Worm (Caenorhabditis elegans): ENCODE data around the gene K03H9.3.
A peak's percentile ranks its signal among the peaks of the same experiment; 100 is the strongest.

K03H9.3 gene

ce11 chrII:6422812-6423211 lies at the start of gene K03H9.3:
K03H9.3 (plus strand) TSS chrII:6423112.
- no peak for TF ChIP-seq nhr-237 (tag; optimal IDR thresholded peaks at IDR 0.05)
- no peak for TF ChIP-seq ama-1 (optimal IDR thresholded peaks at IDR 0.05)
- TF ChIP-seq unc-62 (GFP tag; optimal IDR thresholded peaks at IDR 0.05), result no peak
- TF ChIP-seq sem-4 (tag; optimal IDR thresholded peaks at IDR 0.05), result no peak
- no peak for TF ChIP-seq ceh-16 (tag; optimal IDR thresholded peaks at IDR 0.05)
- TF ChIP-seq ceh-82 (tag; optimal IDR thresholded peaks at IDR 0.05), result no peak
- no peak for TF ChIP-seq unc-39 (tag; optimal IDR thresholded peaks at IDR 0.05)
- no peak for TF ChIP-seq elt-1 (tag; optimal IDR thresholded peaks at IDR 0.05)
- TF ChIP-seq fos-1 (tag; optimal IDR thresholded peaks at IDR 0.05), result no peak
- no peak for TF ChIP-seq snpc-4 (tag; optimal IDR thresholded peaks at IDR 0.05)
- TF ChIP-seq nhr-25 (tag; optimal IDR thresholded peaks at IDR 0.05), result no peak
- no peak for TF ChIP-seq nhr-23 (tag; optimal IDR thresholded peaks at IDR 0.05)
- TF ChIP-seq F13H6.1 (tag; optimal IDR thresholded peaks at IDR 0.05), result no peak
- no peak for TF ChIP-seq lsy-2 (tag; optimal IDR thresholded peaks at IDR 0.05)
- TF ChIP-seq Y55F3AM.14 (GFP tag; optimal IDR thresholded peaks at IDR 0.05), result no peak

DNA sequence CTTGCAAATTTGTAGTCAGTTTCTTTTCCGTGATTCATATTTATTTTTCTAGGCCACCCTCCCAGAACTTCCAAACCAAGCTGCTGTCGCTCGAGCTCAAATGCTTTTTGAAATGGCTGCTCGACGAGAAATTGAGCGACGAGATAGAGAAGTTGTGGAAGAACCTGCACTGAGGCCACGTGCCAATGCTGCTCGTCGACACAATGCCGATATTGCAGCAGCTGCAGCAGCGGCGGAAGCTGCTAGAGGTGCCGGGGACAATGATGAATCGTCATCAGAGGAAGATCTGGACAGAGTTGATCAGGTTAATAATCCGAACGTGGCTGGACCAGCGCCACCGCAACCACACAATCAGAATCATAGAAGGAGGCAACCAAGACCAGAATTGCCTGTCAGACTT lies 49.6 kb upstream of the K03H9.3 start:
- TF ChIP-seq unc-55 (GFP tag; optimal IDR thresholded peaks at IDR 0.05) (no peak), nhr-21 (tag; optimal IDR thresholded peaks at IDR 0.05) (no peak), elt-3 (tag; optimal IDR thresholded peaks at IDR 0.05) (no peak)

ce11 chrII:6374646-6375045 lies 48.3 kb upstream of the K03H9.3 start:
- no peak for TF ChIP-seq nhr-23 (tag; optimal IDR thresholded peaks at IDR 0.05)
- no peak for TF ChIP-seq elt-3 (tag; optimal IDR thresholded peaks at IDR 0.05)
- no peak for TF ChIP-seq mbf-1 (tag; optimal IDR thresholded peaks at IDR 0.05)
- TF ChIP-seq unc-62 (GFP tag; optimal IDR thresholded peaks at IDR 0.05), result no peak
- peak; percentile 40 for TF ChIP-seq crh-2 (tag; optimal IDR thresholded peaks at IDR 0.05)
- TF ChIP-seq nhr-12 (tag; optimal IDR thresholded peaks at IDR 0.05), result no peak
- no peak for TF ChIP-seq lin-13 (GFP tag; optimal IDR thresholded peaks at IDR 0.05)
- no peak for TF ChIP-seq dmd-4 (tag; optimal IDR thresholded peaks at IDR 0.05)
- no peak for TF ChIP-seq nhr-21 (tag; optimal IDR thresholded peaks at IDR 0.05)
- no peak for TF ChIP-seq mab-5 (tag; optimal IDR thresholded peaks at IDR 0.05)
- no peak for TF ChIP-seq unc-55 (GFP tag; optimal IDR thresholded peaks at IDR 0.05)
- no peak for TF ChIP-seq R02D3.7 (tag; optimal IDR thresholded peaks at IDR 0.05)
- TF ChIP-seq ztf-4 (tag; optimal IDR thresholded peaks at IDR 0.05), result no peak
- TF ChIP-seq nhr-6 (tag; optimal IDR thresholded peaks at IDR 0.05), result no peak
- peak; percentile 24 for TF ChIP-seq nhr-129 (tag; optimal IDR thresholded peaks at IDR 0.05)
- peak; percentile 40 for TF ChIP-seq ama-1 (optimal IDR thresholded peaks at IDR 0.05)
- TF ChIP-seq lin-39 (tag; optimal IDR thresholded peaks at IDR 0.05), result no peak
- no peak for TF ChIP-seq unc-39 (tag; optimal IDR thresholded peaks at IDR 0.05)
- TF ChIP-seq ceh-82 (tag; optimal IDR thresholded peaks at IDR 0.05), result no peak
- TF ChIP-seq fos-1 (tag; optimal IDR thresholded peaks at IDR 0.05), result peak; percentile 43
- TF ChIP-seq ztf-1 (GFP tag; conservative IDR thresholded peaks at IDR 0.05), result no peak
- no peak for TF ChIP-seq ceh-16 (tag; optimal IDR thresholded peaks at IDR 0.05)
- no peak for TF ChIP-seq sem-4 (tag; optimal IDR thresholded peaks at IDR 0.05)
- TF ChIP-seq nhr-237 (tag; optimal IDR thresholded peaks at IDR 0.05), result no peak
- no peak for TF ChIP-seq blmp-1 (tag; optimal IDR thresholded peaks at IDR 0.05; ENCODE audit: insufficient read depth)
- no peak for TF ChIP-seq skn-1 (tag; optimal IDR thresholded peaks at IDR 0.05)
- TF ChIP-seq lsy-2 (tag; optimal IDR thresholded peaks at IDR 0.05), result peak in 1 of 2 experiments; percentile 13
- TF ChIP-seq alr-1 (tag; optimal IDR thresholded peaks at IDR 0.05), result no peak
- TF ChIP-seq gmeb-1 (tag; optimal IDR thresholded peaks at IDR 0.05), result peak; percentile 18
- no peak for TF ChIP-seq C34F6.9 (tag; optimal IDR thresholded peaks at IDR 0.05)
- no peak for TF ChIP-seq sma-9 (GFP tag; optimal IDR thresholded peaks at IDR 0.05)
- TF ChIP-seq sma-9 (tag; optimal IDR thresholded peaks at IDR 0.05), result no peak
- no peak for TF ChIP-seq ZK546.5 (tag; optimal IDR thresholded peaks at IDR 0.05)
- no peak for TF ChIP-seq F13H6.1 (tag; optimal IDR thresholded peaks at IDR 0.05)
- TF ChIP-seq elt-1 (tag; optimal IDR thresholded peaks at IDR 0.05), result no peak

DNA sequence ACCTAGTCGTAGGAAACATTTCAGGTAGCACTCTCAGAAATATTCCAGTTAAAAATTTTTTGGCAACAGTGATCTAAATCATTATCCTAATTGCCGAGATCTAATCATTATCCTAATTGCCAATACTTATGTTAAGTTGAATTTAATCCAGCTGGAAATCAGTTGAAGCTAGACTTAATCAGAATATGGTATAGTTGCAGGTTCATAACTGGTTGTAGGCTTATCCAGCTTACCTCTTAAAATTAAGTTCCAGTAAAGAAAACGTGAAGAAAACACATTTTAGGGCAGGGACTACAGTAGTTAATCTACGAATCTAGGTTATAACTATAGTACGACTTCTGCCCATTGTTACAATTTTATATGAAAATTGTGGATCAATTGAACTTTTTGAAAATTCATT lies 46.2 kb upstream of the K03H9.3 start:
- TF ChIP-seq ama-1 (optimal IDR thresholded peaks at IDR 0.05) (no peak), ceh-16 (tag; optimal IDR thresholded peaks at IDR 0.05) (no peak), nhr-12 (tag; optimal IDR thresholded peaks at IDR 0.05) (no peak), sma-9 (GFP tag; optimal IDR thresholded peaks at IDR 0.05) (no peak), sma-9 (tag; optimal IDR thresholded peaks at IDR 0.05) (no peak), lin-13 (GFP tag; optimal IDR thresholded peaks at IDR 0.05) (no peak), ceh-82 (tag; optimal IDR thresholded peaks at IDR 0.05) (no peak), lin-39 (tag; optimal IDR thresholded peaks at IDR 0.05) (no peak), nhr-23 (tag; optimal IDR thresholded peaks at IDR 0.05) (no peak), nhr-129 (tag; optimal IDR thresholded peaks at IDR 0.05) (no peak), nhr-11 (tag; optimal IDR thresholded peaks at IDR 0.05) (no peak), nhr-10 (tag; optimal IDR thresholded peaks at IDR 0.05) (no peak), nhr-77 (tag; optimal IDR thresholded peaks at IDR 0.05) (no peak), unc-39 (tag; optimal IDR thresholded peaks at IDR 0.05) (no peak), ztf-11 (tag; optimal IDR thresholded peaks at IDR 0.05) (no peak), nhr-237 (tag; optimal IDR thresholded peaks at IDR 0.05) (no peak), nhr-6 (tag; optimal IDR thresholded peaks at IDR 0.05) (no peak), peb-1 (tag; optimal IDR thresholded peaks at IDR 0.05) (no peak)

All from whole organism, L2 larva.